Worm (Caenorhabditis elegans): ENCODE results near the gene ubc-24.

DNA sequence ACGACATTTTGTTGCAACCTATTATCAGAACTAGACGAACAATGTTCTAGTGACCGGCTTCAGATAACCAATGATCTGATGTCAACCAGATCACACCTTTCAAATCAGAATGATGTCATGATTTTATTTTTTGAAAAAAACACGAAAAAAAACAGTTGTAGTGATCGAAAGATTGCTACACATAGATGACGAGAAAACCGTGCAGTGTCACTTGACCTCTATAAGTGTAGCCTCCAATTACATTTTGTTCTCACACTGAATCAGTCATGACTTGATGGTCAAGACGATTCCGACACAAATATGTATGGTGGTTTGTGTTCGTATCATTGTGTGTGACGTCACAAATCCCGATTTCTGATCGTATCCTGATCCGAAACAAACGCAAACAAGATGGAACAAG is 34.7 kb downstream of the ubc-24 start:
- TF ChIP-seq lin-13 (GFP tag; optimal IDR thresholded peaks at IDR 0.05) (no peak), nhr-28 (tag; optimal IDR thresholded peaks at IDR 0.05) (peak; percentile 77), F49E8.2 (tag; optimal IDR thresholded peaks at IDR 0.05; ENCODE audit: borderline replicate concordance) (no peak), daf-16 (GFP tag; optimal IDR thresholded peaks at IDR 0.05) (no peak), daf-16 (tag; optimal IDR thresholded peaks at IDR 0.05) (no peak), fkh-10 (GFP tag; optimal IDR thresholded peaks at IDR 0.05) (no peak), pqm-1 (tag; optimal IDR thresholded peaks at IDR 0.05) (no peak), unc-39 (tag; optimal IDR thresholded peaks at IDR 0.05) (no peak), aly-2 (tag; optimal IDR thresholded peaks at IDR 0.05) (no peak), mdl-1 (tag; optimal IDR thresholded peaks at IDR 0.05) (peak in 1 of 2 experiments; percentile 35), unc-62 (GFP tag; optimal IDR thresholded peaks at IDR 0.05 in 1 of 2) (no peak), unc-62 (tag; optimal IDR thresholded peaks at IDR 0.05) (no peak), zfp-2 (tag; optimal IDR thresholded peaks at IDR 0.05) (no peak), lin-39 (tag; optimal IDR thresholded peaks at IDR 0.05) (no peak), ama-1 (optimal IDR thresholded peaks at IDR 0.05) (no peak)

Data from whole organism, L4 larva.